Worm (Caenorhabditis elegans): ENCODE data around the gene R08C7.1.

Gene R08C7.1

DNA sequence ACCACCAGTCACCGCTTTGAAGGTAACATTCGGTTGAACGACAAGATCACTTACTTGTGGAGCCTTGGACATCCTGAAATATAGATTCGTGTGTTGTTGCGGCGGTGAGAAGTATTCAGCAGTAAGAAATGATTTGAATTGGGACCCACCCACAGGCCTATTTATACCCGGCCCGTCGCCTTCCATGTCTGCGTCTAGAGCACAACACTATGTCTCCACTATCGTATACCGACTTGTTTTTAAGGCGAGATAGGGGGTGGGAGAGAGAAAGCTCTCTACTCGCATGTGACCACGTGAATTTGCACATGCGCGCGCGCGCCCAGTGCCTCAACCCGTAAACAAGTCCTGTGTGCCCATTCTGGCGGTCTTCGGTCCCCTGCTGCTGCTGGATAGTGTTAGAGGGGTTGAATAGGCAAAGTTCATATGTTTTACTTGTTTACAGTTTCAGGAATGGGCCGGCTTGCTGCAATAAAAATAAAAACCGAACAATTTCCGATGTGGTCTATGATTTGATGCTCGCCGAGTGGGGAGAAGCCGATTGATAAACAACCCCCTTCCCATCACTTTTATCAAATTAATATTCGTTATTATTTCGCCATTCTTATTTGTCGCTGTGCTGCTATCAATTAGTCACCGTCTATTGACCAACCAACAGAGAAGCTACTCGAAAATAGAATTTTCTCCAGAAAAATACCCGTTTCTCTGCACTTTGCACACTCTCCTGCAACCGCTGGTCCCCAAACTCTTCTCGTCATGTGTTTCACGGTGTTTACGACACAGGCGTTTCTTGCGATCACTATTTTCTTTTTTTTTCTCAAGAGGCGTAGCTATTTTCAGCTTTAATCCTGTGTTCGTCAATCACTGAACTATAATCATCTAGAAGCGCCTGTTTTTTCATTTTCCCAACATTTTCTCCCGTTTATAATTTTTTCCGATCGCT lies 18.4 kb downstream of the R08C7.1 start (continued):
- no peak for TF ChIP-seq lin-15B (tag; optimal IDR thresholded peaks at IDR 0.05)
- peak; percentile 70 for TF ChIP-seq mml-1 (tag; optimal IDR thresholded peaks at IDR 0.05)
- no peak for TF ChIP-seq ceh-28 (tag; optimal IDR thresholded peaks at IDR 0.05)
- no peak for TF ChIP-seq nhr-28 (tag; optimal IDR thresholded peaks at IDR 0.05)

DNA sequence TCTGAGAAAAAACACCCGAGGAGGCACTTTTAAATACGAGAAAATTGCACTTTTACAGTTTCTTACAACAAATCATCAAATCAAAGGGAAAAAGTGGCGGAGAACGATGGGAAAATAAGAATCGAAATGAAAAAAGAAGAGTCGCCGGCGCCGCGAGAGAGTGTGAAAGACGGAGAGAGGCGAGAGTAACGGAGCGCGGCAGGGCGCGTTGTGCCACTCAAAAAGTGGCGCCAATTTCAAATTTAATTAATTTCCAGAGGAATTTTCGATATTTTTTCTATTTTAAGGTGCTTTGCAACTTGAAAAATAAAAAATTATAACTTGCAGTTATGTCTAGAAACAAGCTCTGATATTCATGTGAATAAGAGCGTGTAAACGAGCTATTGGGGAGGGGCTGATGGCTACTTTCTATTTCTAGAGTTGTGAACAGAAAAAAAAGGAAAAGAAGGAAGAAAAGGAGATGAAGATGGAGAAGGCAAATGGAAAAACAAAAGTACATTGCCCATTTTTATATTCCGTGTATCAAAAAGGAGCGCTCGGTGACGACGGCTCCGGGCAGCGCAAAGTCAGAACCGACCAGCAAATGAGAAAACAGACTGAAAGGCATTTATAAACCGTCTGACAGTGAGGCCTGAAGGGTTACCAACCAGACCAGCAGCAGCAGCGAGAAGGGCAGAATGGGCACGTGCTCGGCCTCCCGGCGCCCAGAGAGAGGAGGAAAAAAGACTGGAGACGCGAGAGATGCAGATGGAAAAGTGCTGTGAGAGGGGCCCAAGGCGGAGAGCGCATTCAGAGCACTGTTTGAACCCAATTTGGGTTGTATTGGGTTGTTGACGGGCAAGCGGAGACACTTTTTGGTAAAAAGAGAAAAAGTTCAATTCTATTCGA lies 19.5 kb downstream of the R08C7.1 start:
- peak; percentile 87 for TF ChIP-seq ama-1 (optimal IDR thresholded peaks at IDR 0.05)
- peak; percentile 32 for TF ChIP-seq nfya-1 (tag; optimal IDR thresholded peaks at IDR 0.05; ENCODE audit: insufficient read depth)
- no peak for TF ChIP-seq ceh-9 (tag; optimal IDR thresholded peaks at IDR 0.05)
- peak; percentile 76 for TF ChIP-seq mdl-1 (tag; optimal IDR thresholded peaks at IDR 0.05)
- TF ChIP-seq nhr-77 (tag; optimal IDR thresholded peaks at IDR 0.05): no peak
- TF ChIP-seq tbx-2 (tag; optimal IDR thresholded peaks at IDR 0.05): no peak
- no peak for TF ChIP-seq nhr-237 (tag; optimal IDR thresholded peaks at IDR 0.05)
- TF ChIP-seq nhr-76 (tag; optimal IDR thresholded peaks at IDR 0.05): no peak
- peak; percentile 12 for TF ChIP-seq nhr-23 (tag; optimal IDR thresholded peaks at IDR 0.05)
- TF ChIP-seq nhr-12 (tag; optimal IDR thresholded peaks at IDR 0.05): no peak
- TF ChIP-seq elt-1 (tag; optimal IDR thresholded peaks at IDR 0.05): no peak
- no peak for TF ChIP-seq fkh-2 (tag; optimal IDR thresholded peaks at IDR 0.05)
- TF ChIP-seq mml-1 (tag; optimal IDR thresholded peaks at IDR 0.05): no peak
- TF ChIP-seq lin-15B (tag; optimal IDR thresholded peaks at IDR 0.05): peak; percentile 25
- TF ChIP-seq ceh-28 (tag; optimal IDR thresholded peaks at IDR 0.05): no peak
- no peak for TF ChIP-seq fos-1 (tag; optimal IDR thresholded peaks at IDR 0.05)
- TF ChIP-seq hmg-11 (tag; optimal IDR thresholded peaks at IDR 0.05): peak; percentile 3
- TF ChIP-seq lsy-12 (tag; optimal IDR thresholded peaks at IDR 0.05): no peak
- no peak for TF ChIP-seq egl-5 (tag; optimal IDR thresholded peaks at IDR 0.05)
- peak; percentile 44 for TF ChIP-seq pha-4 (tag; optimal IDR thresholded peaks at IDR 0.05)
- TF ChIP-seq R02D3.7 (tag; optimal IDR thresholded peaks at IDR 0.05): no peak
- TF ChIP-seq ceh-82 (tag; optimal IDR thresholded peaks at IDR 0.05): no peak
- no peak for TF ChIP-seq ztf-11 (tag; optimal IDR thresholded peaks at IDR 0.05)
- TF ChIP-seq nhr-11 (tag; optimal IDR thresholded peaks at IDR 0.05): no peak
- peak; percentile 63 for TF ChIP-seq elt-2 (tag; optimal IDR thresholded peaks at IDR 0.05)
- TF ChIP-seq unc-62 (GFP tag; optimal IDR thresholded peaks at IDR 0.05): no peak
- no peak for TF ChIP-seq nhr-28 (tag; optimal IDR thresholded peaks at IDR 0.05)
- TF ChIP-seq pqm-1 (tag; optimal IDR thresholded peaks at IDR 0.05): peak; percentile 46

DNA sequence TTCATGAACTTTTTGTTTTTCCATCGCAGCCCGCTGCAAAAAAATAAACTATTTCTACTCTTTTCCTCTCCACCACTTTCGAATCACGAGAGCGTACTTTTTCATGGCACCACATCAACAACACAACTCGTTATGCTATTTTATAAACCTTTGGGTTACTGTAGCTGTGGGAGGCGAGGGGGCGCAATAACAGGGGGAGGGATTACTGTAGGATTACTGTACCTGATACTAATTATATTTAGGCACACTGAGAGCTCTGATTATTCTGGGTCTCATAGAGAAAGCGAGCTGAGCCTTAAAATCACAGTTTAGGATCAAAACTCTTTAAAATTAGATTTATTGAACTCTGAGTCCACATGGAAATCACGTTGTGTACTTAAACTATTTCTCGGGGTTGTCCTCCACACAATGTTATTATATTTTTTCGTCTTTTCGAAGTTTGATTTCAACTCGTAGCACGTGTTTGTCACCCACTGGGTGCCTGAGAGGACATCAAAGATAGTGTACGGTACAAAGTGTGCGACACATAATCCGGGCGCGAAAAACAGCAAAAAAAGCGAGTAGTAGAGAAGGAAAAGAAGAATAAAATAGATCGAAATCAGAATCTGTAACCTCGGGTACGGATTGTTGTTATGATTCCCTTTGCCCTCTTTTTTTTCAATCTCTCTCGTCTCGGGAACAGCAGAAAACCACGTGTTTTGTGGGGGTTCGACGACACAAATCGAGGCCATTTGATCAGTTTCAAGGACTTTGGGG lies 20.9 kb downstream of the R08C7.1 start:
- TF ChIP-seq elt-1 (tag; optimal IDR thresholded peaks at IDR 0.05) (peak; percentile 75), nhr-237 (tag; optimal IDR thresholded peaks at IDR 0.05) (no peak), nhr-25 (tag; optimal IDR thresholded peaks at IDR 0.05) (peak; percentile 85), unc-39 (tag; optimal IDR thresholded peaks at IDR 0.05) (no peak), nhr-23 (tag; optimal IDR thresholded peaks at IDR 0.05) (peak; percentile 90), lin-39 (tag; optimal IDR thresholded peaks at IDR 0.05) (peak; percentile 2), elt-3 (tag; optimal IDR thresholded peaks at IDR 0.05) (peak in 1 of 3 experiments; percentile 32), ztf-11 (tag; optimal IDR thresholded peaks at IDR 0.05) (no peak), nhr-67 (tag; optimal IDR thresholded peaks at IDR 0.05) (no peak), ceh-82 (tag; optimal IDR thresholded peaks at IDR 0.05) (no peak), elt-2 (tag; optimal IDR thresholded peaks at IDR 0.05) (peak; percentile 53), sea-2 (GFP tag; optimal IDR thresholded peaks at IDR 0.05) (no peak), ztf-4 (tag; optimal IDR thresholded peaks at IDR 0.05) (peak; percentile 54), snpc-4 (tag; optimal IDR thresholded peaks at IDR 0.05) (no peak), nhr-43 (tag; optimal IDR thresholded peaks at IDR 0.05; ENCODE audit: poor library complexity, severe bottlenecking) (peak; percentile 73), R02D3.7 (tag; optimal IDR thresholded peaks at IDR 0.05) (no peak), pqm-1 (tag; optimal IDR thresholded peaks at IDR 0.05) (peak; percentile 58), pha-4 (tag; optimal IDR thresholded peaks at IDR 0.05) (peak; percentile 37), hmg-11 (tag; optimal IDR thresholded peaks at IDR 0.05) (no peak), mml-1 (tag; optimal IDR thresholded peaks at IDR 0.05) (peak; percentile 15), nfya-1 (tag; optimal IDR thresholded peaks at IDR 0.05; ENCODE audit: insufficient read depth) (peak; percentile 7), ama-1 (optimal IDR thresholded peaks at IDR 0.05) (peak; percentile 86)

All from whole organism, L3 larva.